Fruit fly (Drosophila melanogaster) whole organism, embryonic: Measurements from ENCODE around the gene Rad17.

Experiments used
- Asciz ChIP-seq: fragments of 200-800 bp; sonication (Bioruptor generic); optimal IDR thresholded peaks from 2 replicates; lab custom pipeline; 2017; ENCODE audit warnings: missing biosample characterization, mild to moderate bottlenecking, missing genetic modification characterization, missing genetic modification reagents
- Bteb2 ChIP-seq: fragments of 200-800 bp; sonication (Bioruptor generic); optimal IDR thresholded peaks from 2 replicates; lab custom pipeline; 2016; ENCODE audit warnings: missing biosample characterization, missing genetic modification characterization
- CG10366 ChIP-seq: fragments of 200-800 bp; sonication (Bioruptor generic); IDR thresholded peaks from 2 replicates; pipeline ENCODE4 v1.3.6; 2022; ENCODE audit warnings: missing biosample characterization, missing genetic modification characterization
- CG10979 ChIP-seq: fragments of 200-800 bp; sonication (Bioruptor generic); optimal IDR thresholded peaks from 2 replicates; lab custom pipeline; 2018; ENCODE audit warnings: missing biosample characterization, mild to moderate bottlenecking, missing genetic modification characterization, moderate library complexity
- CG11398 ChIP-seq: fragments of 200-800 bp; sonication (Bioruptor generic); optimal IDR thresholded peaks from 2 replicates; lab custom pipeline; 2016; ENCODE audit warnings: missing biosample characterization, missing genetic modification characterization
- CG12155 ChIP-seq: fragments of 200-800 bp; sonication (Bioruptor generic); optimal IDR thresholded peaks from 3 replicates; lab custom pipeline; 2016; ENCODE audit warnings: missing biosample characterization, missing genetic modification characterization
- CG12942 ChIP-seq: fragments of 200-800 bp; sonication (Bioruptor generic); optimal IDR thresholded peaks from 3 replicates; lab custom pipeline; 2016; ENCODE audit warnings: missing biosample characterization, missing genetic modification characterization
- CG14965 ChIP-seq: fragments of 200-800 bp; sonication (Bioruptor generic); optimal IDR thresholded peaks from 2 replicates; lab custom pipeline; 2016; ENCODE audit warnings: missing biosample characterization, missing genetic modification characterization, borderline replicate concordance
- CG16779 ChIP-seq: fragments of 200-800 bp; sonication (Bioruptor generic); IDR thresholded peaks from 2 replicates; pipeline ENCODE4 v1.3.6; 2022; ENCODE audit warnings: missing biosample characterization, missing genetic modification characterization
- CG16815 ChIP-seq: fragments of 200-800 bp; sonication (Bioruptor generic); optimal IDR thresholded peaks from 3 replicates; lab custom pipeline; 2017; ENCODE audit warnings: missing biosample characterization, mild to moderate bottlenecking, missing genetic modification characterization
- CG17912 ChIP-seq: fragments of 200-800 bp; sonication (Bioruptor generic); optimal IDR thresholded peaks from 2 replicates; lab custom pipeline; 2018; ENCODE audit warnings: missing biosample characterization, mild to moderate bottlenecking, missing genetic modification characterization
- CG18011 ChIP-seq: fragments of 200-800 bp; sonication (Bioruptor generic); optimal IDR thresholded peaks from 2 replicates; lab custom pipeline; 2017; ENCODE audit warnings: missing biosample characterization, missing genetic modification characterization, mild to moderate bottlenecking, moderate library complexity, missing genotype
- CG3163 ChIP-seq: fragments of 200-800 bp; sonication (Bioruptor generic); optimal IDR thresholded peaks from 3 replicates; lab custom pipeline; 2016; ENCODE audit warnings: missing biosample characterization, missing genetic modification characterization
- CG3726 ChIP-seq: fragments of 200-800 bp; sonication (Bioruptor generic); IDR thresholded peaks from 3 replicates; pipeline ENCODE4, ENCODE4 v1.3.6; 2022; ENCODE audit warnings: missing biosample characterization, missing genetic modification characterization
- CG3838 ChIP-seq: fragments of 200-800 bp; sonication (Bioruptor generic); optimal IDR thresholded peaks from 3 replicates; lab custom pipeline; 2016; ENCODE audit warnings: missing biosample characterization, missing genetic modification characterization
- CG4328 ChIP-seq: fragments of 200-800 bp; sonication (Bioruptor generic); optimal IDR thresholded peaks from 3 replicates; lab custom pipeline; 2017; ENCODE audit warnings: missing biosample characterization, missing genetic modification reagents, missing genetic modification characterization
- CG4404 ChIP-seq: fragments of 200-800 bp; sonication (Bioruptor generic); IDR thresholded peaks from 2 replicates; pipeline ENCODE4 v1.3.6; 2022; ENCODE audit warnings: missing biosample characterization, missing genetic modification characterization
- CG4424 ChIP-seq: fragments of 200-800 bp; sonication (Bioruptor generic); optimal IDR thresholded peaks from 3 replicates; lab custom pipeline; 2016; ENCODE audit warnings: missing biosample characterization, missing genetic modification characterization
- CG6272 ChIP-seq: fragments of 200-800 bp; sonication (Bioruptor generic); IDR thresholded peaks from 2 replicates; pipeline ENCODE4 v1.3.6; 2022; ENCODE audit warnings: missing biosample characterization, missing genetic modification characterization
- CG6813 ChIP-seq: fragments of 200-800 bp; sonication (Bioruptor generic); optimal IDR thresholded peaks from 2 replicates; lab custom pipeline; 2017; ENCODE audit warnings: missing biosample characterization, missing genetic modification characterization, mild to moderate bottlenecking, moderate library complexity, missing genetic modification reagents
- CG8388 ChIP-seq: fragments of 200-800 bp; sonication (Bioruptor generic); optimal IDR thresholded peaks from 2 replicates; lab custom pipeline; 2019; ENCODE audit warnings: missing biosample characterization, mild to moderate bottlenecking, missing genetic modification characterization, moderate library complexity
- CG9797 ChIP-seq: fragments of 200-800 bp; sonication (Bioruptor generic); optimal IDR thresholded peaks from 3 replicates; lab custom pipeline; 2018; ENCODE audit warnings: missing biosample characterization, mild to moderate bottlenecking, missing genetic modification characterization
- Deaf1 ChIP-seq: fragments of 200-800 bp; optimal IDR thresholded peaks from 3 replicates; lab custom pipeline; 2019; ENCODE audit warnings: missing biosample characterization, mild to moderate bottlenecking, missing genetic modification characterization, moderate library complexity
- HLH4C ChIP-seq: fragments of 200-800 bp; sonication (Bioruptor generic); IDR thresholded peaks from 3 replicates; pipeline ENCODE4 v1.3.6; 2022; ENCODE audit warnings: missing biosample characterization, missing genetic modification characterization; ENCODE audit not compliant: partially characterized antibody
- HLH54F ChIP-seq: fragments of 200-800 bp; sonication (Bioruptor generic); optimal IDR thresholded peaks from 3 replicates; lab custom pipeline; 2016; ENCODE audit warnings: missing biosample characterization, missing genetic modification characterization
- Hand ChIP-seq: fragments of 200-800 bp; sonication (Bioruptor generic); optimal IDR thresholded peaks from 2 replicates; lab custom pipeline; 2017; ENCODE audit warnings: mild to moderate bottlenecking, missing biosample characterization, missing genetic modification reagents, missing genetic modification characterization
- Hmr ChIP-seq: fragments of 200-800 bp; sonication (Bioruptor generic); optimal IDR thresholded peaks from 3 replicates; lab custom pipeline; 2017; ENCODE audit warnings: mild to moderate bottlenecking, missing biosample characterization, missing genetic modification reagents, missing genetic modification characterization
- Jarid2 ChIP-seq: fragments of 200-800 bp; sonication (Bioruptor generic); optimal IDR thresholded peaks from 3 replicates; lab custom pipeline; 2017; ENCODE audit warnings: mild to moderate bottlenecking, missing biosample characterization, missing genetic modification reagents, missing genetic modification characterization
- MTF-1 ChIP-seq: fragments of 200-800 bp; sonication (Bioruptor generic); optimal IDR thresholded peaks from 2 replicates; lab custom pipeline; 2018; ENCODE audit warnings: missing biosample characterization, mild to moderate bottlenecking, missing genetic modification characterization, borderline replicate concordance
- Nf-YC ChIP-seq: fragments of 200-800 bp; optimal IDR thresholded peaks from 3 replicates; lab custom pipeline; 2019; ENCODE audit warnings: missing biosample characterization, mild to moderate bottlenecking, missing genetic modification characterization, moderate library complexity
- Side ChIP-seq: fragments of 200-800 bp; sonication (Bioruptor generic); optimal IDR thresholded peaks from 2 replicates; lab custom pipeline; 2016; ENCODE audit warnings: missing biosample characterization, missing genetic modification characterization
- Sox102F ChIP-seq: fragments of 200-800 bp; sonication (Bioruptor generic); optimal IDR thresholded peaks from 2 replicates; lab custom pipeline; 2018; ENCODE audit warnings: missing biosample characterization, mild to moderate bottlenecking, missing genetic modification characterization, moderate library complexity
- Sry-δ ChIP-seq: fragments of 200-800 bp; sonication (Bioruptor generic); optimal IDR thresholded peaks from 2 replicates; lab custom pipeline; 2016; ENCODE audit warnings: missing biosample characterization, missing genetic modification characterization
- Trl ChIP-seq, 3 experiments: fragments of >200 bp in 2 of 3; fragments of 200-800 bp in 1 of 3; sonication (Bioruptor generic) in 1 of 3; optimal IDR thresholded peaks; 2 replicates in 1 of 3; 3 replicates in 2 of 3; lab custom pipeline; 2016 to 2017; ENCODE audit warnings: missing biosample characterization in 1 of 3, missing genetic modification characterization in 1 of 3
- bcd ChIP-seq: fragments of 200-800 bp; sonication (Bioruptor generic); optimal IDR thresholded peaks from 2 replicates; lab custom pipeline; 2017; ENCODE audit warnings: missing biosample characterization, mild to moderate bottlenecking, missing genetic modification characterization
- chif ChIP-seq, 2 experiments: fragments of 200-800 bp; sonication (Bioruptor generic); optimal IDR thresholded peaks; 3 replicates each; lab custom pipeline; 2016; ENCODE audit warnings: missing biosample characterization in 2 of 2, missing genetic modification characterization in 2 of 2
- crol ChIP-seq: fragments of 200-800 bp; sonication (Bioruptor generic); IDR thresholded peaks from 2 replicates; pipeline ENCODE4 v1.3.6; 2022; ENCODE audit warnings: missing biosample characterization, missing genetic modification characterization
- dm ChIP-seq: fragments of 200-800 bp; sonication (Bioruptor generic); optimal IDR thresholded peaks from 3 replicates; lab custom pipeline; 2016; ENCODE audit warnings: missing biosample characterization, missing genetic modification characterization
- dpn ChIP-seq, 2 experiments: fragments of 200-800 bp; sonication (Bioruptor generic); optimal IDR thresholded peaks; 3 replicates each; lab custom pipeline; 2016; ENCODE audit warnings: missing biosample characterization in 2 of 2, missing genetic modification characterization in 2 of 2
- ewg ChIP-seq: fragments of 200-800 bp; sonication (Bioruptor generic); optimal IDR thresholded peaks from 3 replicates; lab custom pipeline; 2017; ENCODE audit warnings: mild to moderate bottlenecking, missing biosample characterization, missing genetic modification reagents, missing genetic modification characterization
- fd102C ChIP-seq: fragments of 200-800 bp; sonication (Bioruptor generic); optimal IDR thresholded peaks from 2 replicates; lab custom pipeline; 2018; ENCODE audit warnings: missing biosample characterization, mild to moderate bottlenecking, missing genetic modification characterization, moderate library complexity
- ftz-f1 ChIP-seq: fragments of 200-800 bp; sonication (Bioruptor generic); optimal IDR thresholded peaks from 2 replicates; lab custom pipeline; 2016; ENCODE audit warnings: missing biosample characterization, missing genetic modification characterization
- gem ChIP-seq: fragments of 200-800 bp; sonication (Bioruptor generic); optimal IDR thresholded peaks from 2 replicates; lab custom pipeline; 2019; ENCODE audit warnings: missing biosample characterization, mild to moderate bottlenecking, missing genetic modification characterization, moderate library complexity
- pb ChIP-seq: fragments of 200-800 bp; sonication (Bioruptor generic); optimal IDR thresholded peaks from 3 replicates; lab custom pipeline; 2016; ENCODE audit warnings: missing biosample characterization, missing genetic modification characterization
- pita ChIP-seq: fragments of 200-800 bp; sonication (Bioruptor generic); optimal IDR thresholded peaks from 2 replicates; lab custom pipeline; 2017; ENCODE audit warnings: missing biosample characterization, mild to moderate bottlenecking, missing genetic modification characterization
- shn ChIP-seq: fragments of 200-800 bp; sonication (Bioruptor generic); optimal IDR thresholded peaks from 3 replicates; lab custom pipeline; 2016; ENCODE audit warnings: missing biosample characterization, missing genetic modification characterization
- tll ChIP-seq, 2 experiments: fragments of 200-800 bp in 1 of 2; fragments of >200 bp in 1 of 2; sonication (Bioruptor generic) in 1 of 2; optimal IDR thresholded peaks; 2 replicates each; lab custom pipeline; 2017 to 2019; ENCODE audit warnings: missing biosample characterization in 2 of 2, missing genetic modification characterization in 2 of 2, mild to moderate bottlenecking in 1 of 2, moderate library complexity in 1 of 2
- z ChIP-seq: fragments of 200-800 bp; sonication (Bioruptor generic); IDR thresholded peaks from 3 replicates; pipeline ENCODE4 v1.3.6; 2022; ENCODE audit warnings: missing biosample characterization, missing genetic modification characterization
- zf30C ChIP-seq: fragments of 200-800 bp; sonication (Bioruptor generic); optimal IDR thresholded peaks from 3 replicates; lab custom pipeline; 2018; ENCODE audit warnings: missing biosample characterization, mild to moderate bottlenecking, missing genetic modification characterization

Rad17 gene

dm6 chr3R:14696949-14697513 is 34.0 kb upstream of the Rad17 start, which contains the start of gene Meltrin (continued):
- TF ChIP-seq CG6813 (GFP tag; lab: Kevin White, UChicago) (peak; percentile 71), pita (GFP tag; lab: Kevin White, UChicago) (peak; percentile 96), Asciz (peak; percentile 17), Deaf1 (tag; lab: Kevin White, UChicago) (peak; percentile 78), CG12155 (GFP tag; lab: Kevin White, UChicago) (peak; percentile 7), CG8388 (GFP tag; lab: Kevin White, UChicago) (peak; percentile 54), ftz-f1 (GFP tag; lab: Kevin White, UChicago) (peak; percentile 61), Hand (GFP tag; lab: Kevin White, UChicago) (peak; percentile 68), shn (GFP tag; lab: Kevin White, UChicago) (peak; percentile 25), HLH54F (GFP tag; lab: Kevin White, UChicago) (peak; percentile 20), gem (tag; lab: Kevin White, UChicago) (peak; percentile 15), crol (GFP tag; lab: Robert Waterston, UW) (no peak), CG18011 (GFP tag; lab: Kevin White, UChicago) (peak; percentile 45), CG14965 (GFP tag; lab: Kevin White, UChicago) (no peak), CG4404 (GFP tag; lab: Robert Waterston, UW) (no peak), ewg (GFP tag; lab: Kevin White, UChicago) (peak; percentile 42), CG3163 (GFP tag; lab: Kevin White, UChicago) (peak; percentile 81), HLH4C (no peak), dm (peak; percentile 34), CG9797 (GFP tag; lab: Kevin White, UChicago) (peak; percentile 97), CG3726 (GFP tag; lab: Robert Waterston, UW) (no peak), CG11398 (GFP tag; lab: Kevin White, UChicago) (peak; percentile 71), Sox102F (GFP tag; lab: Kevin White, UChicago) (no peak), CG4424 (GFP tag; lab: Kevin White, UChicago) (peak; percentile 32), Sry-δ (GFP tag; lab: Kevin White, UChicago) (peak; percentile 95), Trl (optimal IDR thresholded peaks at IDR 0.05; lab: Kevin White, UChicago) (peak; percentile 66 to 90), Trl (GFP tag; optimal IDR thresholded peaks at IDR 0.05; lab: Kevin White, UChicago) (peak; percentile 57), CG3838 (peak; percentile 73), zf30C (peak; percentile 40), CG10979 (tag; lab: Kevin White, UChicago) (peak; percentile 19), CG12942 (GFP tag; lab: Kevin White, UChicago) (peak; percentile 35), MTF-1 (GFP tag; lab: Kevin White, UChicago) (peak; percentile 79), Nf-YC (peak; percentile 79), CG17912 (peak; percentile 71), Jarid2 (GFP tag; lab: Kevin White, UChicago) (peak; percentile 100), CG10366 (no peak), Bteb2 (GFP tag; lab: Kevin White, UChicago) (peak; percentile 33), chif (GFP tag; optimal IDR thresholded peaks at IDR 0.05; lab: Kevin White, UChicago) (no peak), dpn (GFP tag; optimal IDR thresholded peaks at IDR 0.05; lab: Kevin White, UChicago) (peak; percentile 0 to 65), z (no peak), CG16815 (GFP tag; lab: Kevin White, UChicago) (no peak), fd102C (peak; percentile 43), CG4328 (GFP tag; lab: Kevin White, UChicago) (peak; percentile 29), pb (peak; percentile 62), Hmr (peak; percentile 92), CG16779 (no peak), CG6272 (GFP tag; lab: Robert Waterston, UW) (peak; percentile 9; the same call in 1 of the 2 replicates), bcd (GFP tag; lab: Kevin White, UChicago) (peak; percentile 53), tll (GFP tag; optimal IDR thresholded peaks at IDR 0.05; lab: Kevin White, UChicago) (peak in 1 of 2 experiments; percentile 32), Side (GFP tag; lab: Kevin White, UChicago) (peak; percentile 52)
